Worm (Caenorhabditis elegans) whole organism, young adult: ENCODE measurements around the gene dhs-16.

Experiments
- B0019.2 ChIP-seq: fragments of 200-800 bp; sonication (Bioruptor generic); conservative IDR thresholded peaks from 2 replicates; pipeline ENCODE4 v1.3.6; 2022; ENCODE audit warnings: missing genetic modification reagents, missing genetic modification characterization, missing compliant biosample characterization
- B0035.1 ChIP-seq: sonication (generic microtip); optimal IDR thresholded peaks from 2 replicates; lab custom pipeline; 2016; ENCODE audit warnings: missing genetic modification characterization, mild to moderate bottlenecking, missing compliant biosample characterization, missing genotype, missing genetic modification reagents
- B0336.3 ChIP-seq: fragments of 200-800 bp; sonication (Bioruptor generic); IDR thresholded peaks from 2 replicates; pipeline ENCODE4 v1.3.6; 2022; ENCODE audit warnings: missing genetic modification characterization, missing compliant biosample characterization
- C17E4.6 ChIP-seq: fragments of 200-800 bp; sonication (Bioruptor generic); IDR thresholded peaks from 2 replicates; pipeline ENCODE4 v1.3.6; 2022; ENCODE audit warnings: missing genetic modification reagents, missing genetic modification characterization, missing compliant biosample characterization
- F49E8.2 ChIP-seq: sonication (generic microtip); optimal IDR thresholded peaks from 3 replicates; lab custom pipeline; 2017; ENCODE audit warnings: missing genetic modification characterization, mild to moderate bottlenecking, missing compliant biosample characterization, antibody characterized with exemption, moderate library complexity; ENCODE audit not compliant: insufficient read depth
- F57A8.1 ChIP-seq: fragments of 200-800 bp; sonication (Bioruptor generic); optimal IDR thresholded peaks from 2 replicates; lab custom pipeline; 2018; ENCODE audit warnings: mild to moderate bottlenecking, missing genetic modification characterization, moderate library complexity, missing compliant biosample characterization
- Y53G8AR.9 ChIP-seq: fragments of 200-800 bp; sonication (Bioruptor generic); conservative IDR thresholded peaks from 2 replicates; pipeline ENCODE4 v1.3.6; 2022; ENCODE audit warnings: missing genetic modification reagents, missing genetic modification characterization, missing compliant biosample characterization
- Y56A3A.18 ChIP-seq: fragments of 200-800 bp; sonication (Bioruptor generic); IDR thresholded peaks from 2 replicates; pipeline ENCODE4 v1.3.6; 2022; ENCODE audit warnings: missing genetic modification reagents, missing genetic modification characterization, missing compliant biosample characterization
- ama-1 ChIP-seq, 3 experiments: fragments of 150-350 bp in 1 of 3; sonication (generic microtip) in 2 of 3; optimal IDR thresholded peaks; 2 replicates each; lab custom pipeline; 2014 to 2018; ENCODE audit warnings: missing biosample characterization in 2 of 3, missing genetic modification characterization in 2 of 3, missing genetic modification reagents in 2 of 3
- attf-5 ChIP-seq: fragments of 200-800 bp; sonication (Bioruptor generic); optimal IDR thresholded peaks from 2 replicates; lab custom pipeline; 2018; ENCODE audit warnings: mild to moderate bottlenecking, missing genetic modification characterization, missing compliant biosample characterization
- attf-6 ChIP-seq: fragments of 200-800 bp; sonication (Bioruptor generic); IDR thresholded peaks from 2 replicates; pipeline ENCODE4 v1.3.6; 2022; ENCODE audit warnings: missing genetic modification reagents, missing genetic modification characterization, missing compliant biosample characterization
- cebp-1 ChIP-seq, 2 experiments: fragments of 200-800 bp in 1 of 2; sonication (Bioruptor generic) in 1 of 2; sonication (generic microtip) in 1 of 2; IDR thresholded peaks in 1 of 2; optimal IDR thresholded peaks in 1 of 2; 2 replicates each; pipeline versions ENCODE4 v1.3.6 to Lab custom; 2017 to 2022; ENCODE audit warnings: missing compliant biosample characterization in 2 of 2, missing genetic modification characterization in 2 of 2, mild to moderate bottlenecking in 1 of 2, missing genetic modification reagents in 1 of 2, moderate library complexity in 1 of 2
- ceh-79 ChIP-seq: sonication (generic microtip); optimal IDR thresholded peaks from 2 replicates; lab custom pipeline; 2017; ENCODE audit warnings: mild to moderate bottlenecking, missing genetic modification characterization, missing compliant biosample characterization
- chd-7 ChIP-seq: sonication (generic microtip); optimal IDR thresholded peaks from 2 replicates; lab custom pipeline; 2016; ENCODE audit warnings: mild to moderate bottlenecking, missing genetic modification characterization, moderate library complexity, missing compliant biosample characterization
- efl-1 ChIP-seq: fragments of 150-350 bp; optimal IDR thresholded peaks from 2 replicates; lab custom pipeline; 2014; ENCODE audit warnings: missing biosample characterization, missing genetic modification reagents, missing genetic modification characterization
- ets-4 ChIP-seq: fragments of 200-800 bp; sonication (Bioruptor generic); optimal IDR thresholded peaks from 2 replicates; lab custom pipeline; 2018; ENCODE audit warnings: mild to moderate bottlenecking, missing genetic modification characterization, missing compliant biosample characterization
- fkh-3 ChIP-seq: sonication (generic microtip); optimal IDR thresholded peaks from 2 replicates; lab custom pipeline; 2016; ENCODE audit warnings: mild to moderate bottlenecking, missing genetic modification characterization, missing compliant biosample characterization
- gei-17 ChIP-seq: fragments of 200-800 bp; sonication (Bioruptor generic); optimal IDR thresholded peaks from 2 replicates; lab custom pipeline; 2018; ENCODE audit warnings: mild to moderate bottlenecking, missing genetic modification characterization, missing compliant biosample characterization
- hmg-1.2 ChIP-seq: fragments of 200-800 bp; sonication (Bioruptor generic); IDR thresholded peaks from 2 replicates; pipeline ENCODE4 v1.3.6; 2022; ENCODE audit warnings: missing genetic modification reagents, missing genetic modification characterization, missing compliant biosample characterization
- hmg-20 ChIP-seq: fragments of 200-800 bp; sonication (Bioruptor generic); IDR thresholded peaks from 2 replicates; pipeline ENCODE4 v1.3.6; 2022; ENCODE audit warnings: missing genetic modification reagents, missing genetic modification characterization, missing compliant biosample characterization
- lin-26 ChIP-seq: fragments of 200-800 bp; sonication (Bioruptor generic); IDR thresholded peaks from 2 replicates; pipeline ENCODE4 v1.3.6; 2022; ENCODE audit warnings: missing genetic modification reagents, missing genetic modification characterization, missing compliant biosample characterization
- lin-35 ChIP-seq, 3 experiments: fragments of 150-350 bp in 2 of 3; sonication (generic microtip) in 1 of 3; optimal IDR thresholded peaks; 2 replicates each; lab custom pipeline; 2014 to 2018; ENCODE audit warnings: missing biosample characterization in 3 of 3, missing genetic modification characterization in 3 of 3, missing genetic modification reagents in 3 of 3
- lin-40 ChIP-seq: sonication (generic microtip); optimal IDR thresholded peaks from 2 replicates; lab custom pipeline; 2016; ENCODE audit warnings: missing genetic modification characterization, mild to moderate bottlenecking, missing compliant biosample characterization, missing genotype, missing genetic modification reagents
- lir-1 ChIP-seq: fragments of 200-800 bp; sonication (Bioruptor generic); conservative IDR thresholded peaks from 2 replicates; pipeline ENCODE4 v1.3.6; 2022; ENCODE audit warnings: missing genetic modification reagents, missing genetic modification characterization, missing compliant biosample characterization
- madf-10 ChIP-seq: sonication (generic microtip); optimal IDR thresholded peaks from 2 replicates; lab custom pipeline; 2016; ENCODE audit warnings: mild to moderate bottlenecking, missing genetic modification characterization, missing compliant biosample characterization
- mcd-1 ChIP-seq: fragments of 200-800 bp; sonication (Bioruptor generic); IDR thresholded peaks from 2 replicates; pipeline ENCODE4 v1.3.6; 2022; ENCODE audit warnings: missing genetic modification reagents, missing genetic modification characterization, missing compliant biosample characterization
- nfya-1 ChIP-seq: sonication (generic microtip); optimal IDR thresholded peaks from 2 replicates; lab custom pipeline; 2017; ENCODE audit warnings: antibody characterized with exemption, missing compliant biosample characterization, missing genetic modification characterization, borderline replicate concordance; ENCODE audit not compliant: insufficient read depth
- nhr-120 ChIP-seq: fragments of 200-800 bp; sonication (Bioruptor generic); IDR thresholded peaks from 2 replicates; pipeline ENCODE4 v1.3.6; 2022; ENCODE audit warnings: missing genetic modification characterization, missing compliant biosample characterization
- nhr-27 ChIP-seq: fragments of 200-800 bp; sonication (Bioruptor generic); optimal IDR thresholded peaks from 2 replicates; lab custom pipeline; 2018; ENCODE audit warnings: mild to moderate bottlenecking, missing genetic modification characterization, moderate library complexity, missing compliant biosample characterization
- nhr-90 ChIP-seq: sonication (generic microtip); optimal IDR thresholded peaks from 2 replicates; lab custom pipeline; 2016; ENCODE audit warnings: missing genotype, mild to moderate bottlenecking, missing genetic modification characterization, missing compliant biosample characterization
- pha-4 ChIP-seq: fragments of 150-350 bp; sonication (generic microtip); optimal IDR thresholded peaks from 2 replicates; lab custom pipeline; 2014; ENCODE audit warnings: missing biosample characterization, missing genetic modification reagents, missing genetic modification characterization
- rcor-1 ChIP-seq: fragments of 200-800 bp; sonication (Bioruptor generic); IDR thresholded peaks from 2 replicates; pipeline ENCODE4 v1.3.6; 2022; ENCODE audit warnings: missing genetic modification reagents, missing genetic modification characterization, missing compliant biosample characterization
- rec-8 ChIP-seq, 2 experiments: sonication (generic microtip); optimal IDR thresholded peaks; 2 replicates each; lab custom pipeline; 2016; ENCODE audit warnings: mild to moderate bottlenecking in 2 of 2, missing genetic modification characterization in 2 of 2, missing genetic modification reagents in 2 of 2, missing genotype in 2 of 2, missing biosample characterization in 1 of 2, missing compliant biosample characterization in 1 of 2, moderate library complexity in 1 of 2
- sea-2 ChIP-seq: fragments of 200-800 bp; sonication (Bioruptor generic); IDR thresholded peaks from 2 replicates; pipeline ENCODE4 v1.3.6; 2022; ENCODE audit warnings: missing genetic modification characterization, missing compliant biosample characterization
- snpc-1.1 ChIP-seq: sonication (generic microtip); optimal IDR thresholded peaks from 2 replicates; lab custom pipeline; 2017; ENCODE audit warnings: missing genetic modification characterization, mild to moderate bottlenecking, missing compliant biosample characterization, antibody characterized with exemption, moderate library complexity, missing genotype, missing genetic modification reagents; ENCODE audit not compliant: insufficient read depth
- tbp1 ChIP-seq: fragments of 200-800 bp; sonication (Bioruptor generic); optimal IDR thresholded peaks from 2 replicates; lab custom pipeline; 2018; ENCODE audit warnings: mild to moderate bottlenecking, missing genetic modification characterization, missing compliant biosample characterization
- unc-62 ChIP-seq: fragments of 150-350 bp; optimal IDR thresholded peaks from 2 replicates; lab custom pipeline; 2014; ENCODE audit warnings: missing biosample characterization, missing genetic modification reagents, missing genetic modification characterization
- xnd-1 ChIP-seq: sonication (generic microtip); optimal IDR thresholded peaks from 2 replicates; lab custom pipeline; 2016; ENCODE audit warnings: missing genotype, missing genetic modification reagents, missing genetic modification characterization, missing compliant biosample characterization
- zim-3 ChIP-seq: sonication (generic microtip); optimal IDR thresholded peaks from 2 replicates; lab custom pipeline; 2017; ENCODE audit warnings: mild to moderate bottlenecking, missing genetic modification characterization, moderate library complexity, missing compliant biosample characterization

Gene dhs-16

DNA sequence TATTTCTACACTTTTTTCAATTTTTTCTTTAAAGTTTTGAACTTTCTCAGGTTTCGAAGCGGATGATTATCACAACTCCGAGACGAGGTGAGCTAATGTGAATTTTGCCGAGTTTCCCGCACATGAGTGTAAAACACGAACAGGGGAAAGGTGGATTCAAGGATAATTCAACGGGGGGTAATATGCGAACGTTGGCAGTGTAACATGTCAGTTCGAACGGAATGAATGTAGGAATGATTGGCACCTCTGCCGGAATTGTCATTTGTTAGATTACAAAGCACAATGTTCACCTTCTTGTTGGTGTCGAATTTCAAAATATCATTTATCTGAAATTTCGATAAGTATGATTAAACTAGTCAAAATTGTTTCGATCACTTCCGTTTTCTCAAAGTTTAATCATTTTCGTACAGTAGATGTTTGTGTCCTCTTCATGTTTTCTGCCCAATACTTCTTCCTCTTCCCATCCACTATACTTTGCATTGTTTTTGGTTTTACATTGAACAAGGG is 35.5 kb downstream of the dhs-16 start, which contains the start of gene picc-1 (continued):
- TF ChIP-seq Y53G8AR.9 (GFP tag; lab: Robert Waterston, UW) (0 out of 2 replicates have a peak, but pooled peaks have one; percentile 22), attf-6 (GFP tag; lab: Robert Waterston, UW) (no peak; the same call in 1 of the 2 replicates), Y56A3A.18 (0 out of 2 replicates have a peak, but pooled peaks have one; percentile 23), ama-1 (optimal IDR thresholded peaks at IDR 0.05; lab: Kevin White, UChicago) (no peak), ama-1 (GFP tag; optimal IDR thresholded peaks at IDR 0.05; lab: Kevin White, UChicago) (no peak), chd-7 (tag; lab: Kevin White, UChicago) (peak; percentile 50), fkh-3 (tag; lab: Kevin White, UChicago) (no peak), madf-10 (tag; lab: Kevin White, UChicago) (no peak), lir-1 (GFP tag; lab: Robert Waterston, UW) (no peak), F57A8.1 (GFP tag; lab: Kevin White, UChicago) (no peak), cebp-1 (GFP tag; IDR thresholded peaks at IDR 0.05; lab: Robert Waterston, UW) (peak; percentile 21; the same call in 1 of the 2 replicates), cebp-1 (tag; optimal IDR thresholded peaks at IDR 0.05; lab: Kevin White, UChicago) (peak; percentile 7), tbp1 (GFP tag; lab: Kevin White, UChicago) (peak; percentile 26), hmg-20 (GFP tag; lab: Robert Waterston, UW) (no peak), nhr-27 (tag; lab: Kevin White, UChicago) (no peak), ets-4 (no peak), lin-35 (GFP tag; optimal IDR thresholded peaks at IDR 0.05; lab: Kevin White, UChicago) (no peak), lin-40 (tag; lab: Kevin White, UChicago) (peak; percentile 25), ceh-79 (no peak), pha-4 (tag; lab: Kevin White, UChicago) (no peak), B0336.3 (GFP tag; lab: Robert Waterston, UW) (peak; percentile 78), sea-2 (no peak), C17E4.6 (GFP tag; lab: Robert Waterston, UW) (no peak), unc-62 (GFP tag; lab: Kevin White, UChicago) (no peak), zim-3 (tag; lab: Kevin White, UChicago) (no peak), snpc-1.1 (tag; lab: Kevin White, UChicago) (no peak), mcd-1 (GFP tag; lab: Robert Waterston, UW) (0 out of 2 replicates have a peak, but pooled peaks have one; percentile 29), hmg-1.2 (no peak), nfya-1 (tag; lab: Kevin White, UChicago) (no peak), rec-8 (tag; optimal IDR thresholded peaks at IDR 0.05; lab: Kevin White, UChicago) (no peak)
- TF ChIP-seq, all 124 proteins: peak for 24

ce11 chrV:6022076-6022475 is 38.5 kb downstream of the dhs-16 start:
- TF ChIP-seq lin-40 (tag; lab: Kevin White, UChicago) (no peak), gei-17 (no peak), nhr-120 (GFP tag; lab: Robert Waterston, UW) (no peak), efl-1 (GFP tag; lab: Kevin White, UChicago) (no peak), rcor-1 (no peak), B0336.3 (GFP tag; lab: Robert Waterston, UW) (no peak), nhr-90 (no peak), B0019.2 (GFP tag; lab: Robert Waterston, UW) (no peak), lin-26 (GFP tag; lab: Robert Waterston, UW) (no peak), xnd-1 (tag; lab: Kevin White, UChicago) (no peak), B0035.1 (tag; lab: Kevin White, UChicago) (no peak), attf-5 (GFP tag; lab: Kevin White, UChicago) (no peak), F49E8.2 (tag; lab: Kevin White, UChicago) (no peak)
